Worm (Caenorhabditis elegans) whole organism, L3 larva: Measurements from ENCODE around the gene fut-4.
A peak's percentile ranks its signal among the peaks of the same experiment; 100 is the strongest.

Experiments
- R02D3.7 ChIP-seq: fragments of 150-350 bp; optimal IDR thresholded peaks from 2 replicates; lab custom pipeline; 2014; ENCODE audit warnings: missing biosample characterization, missing genetic modification characterization
- ZK546.5 ChIP-seq: sonication (generic microtip); optimal IDR thresholded peaks from 2 replicates; lab custom pipeline; 2017; ENCODE audit warnings: missing biosample characterization, missing genetic modification characterization
- aly-2 ChIP-seq: fragments of 150-350 bp; optimal IDR thresholded peaks from 2 replicates; lab custom pipeline; 2014; ENCODE audit warnings: missing biosample characterization, missing genetic modification characterization
- ama-1 ChIP-seq: fragments of 150-350 bp; optimal IDR thresholded peaks from 2 replicates; lab custom pipeline; 2018
- ceh-16 ChIP-seq: sonication (generic microtip); optimal IDR thresholded peaks from 2 replicates; lab custom pipeline; 2017; ENCODE audit warnings: missing biosample characterization, missing genetic modification characterization
- ceh-28 ChIP-seq: fragments of 150-350 bp; optimal IDR thresholded peaks from 2 replicates; lab custom pipeline; 2014; ENCODE audit warnings: missing biosample characterization, missing genetic modification reagents, missing genetic modification characterization
- ceh-82 ChIP-seq: fragments of 150-350 bp; optimal IDR thresholded peaks from 2 replicates; lab custom pipeline; 2014; ENCODE audit warnings: missing biosample characterization, missing genetic modification characterization
- ceh-9 ChIP-seq: sonication (generic microtip); optimal IDR thresholded peaks from 2 replicates; lab custom pipeline; 2018; ENCODE audit warnings: missing biosample characterization, missing genetic modification characterization
- daf-12 ChIP-seq: fragments of 150-350 bp; optimal IDR thresholded peaks from 2 replicates; lab custom pipeline; 2014; ENCODE audit warnings: missing biosample characterization, missing genetic modification reagents, missing genetic modification characterization
- egl-5 ChIP-seq: fragments of 150-350 bp; optimal IDR thresholded peaks from 2 replicates; lab custom pipeline; 2017; ENCODE audit warnings: missing biosample characterization, missing genetic modification reagents, missing genetic modification characterization, inconsistent platforms
- elt-1 ChIP-seq: fragments of 150-350 bp; optimal IDR thresholded peaks from 2 replicates; lab custom pipeline; 2014; ENCODE audit warnings: missing biosample characterization, missing genetic modification characterization
- elt-2 ChIP-seq: sonication (generic microtip); optimal IDR thresholded peaks from 2 replicates; lab custom pipeline; 2016; ENCODE audit warnings: missing genetic modification reagents, mild to moderate bottlenecking, missing genetic modification characterization, missing compliant biosample characterization
- elt-3 ChIP-seq, 3 experiments: fragments of 150-350 bp in 1 of 3; sonication (generic microtip) in 2 of 3; optimal IDR thresholded peaks; 2 replicates in 2 of 3; 4 replicates in 1 of 3; lab custom pipeline; 2014 to 2017; ENCODE audit warnings: missing biosample characterization in 3 of 3, missing genetic modification characterization in 3 of 3
- eor-1 ChIP-seq, 2 experiments: fragments of 150-350 bp; optimal IDR thresholded peaks; 2 replicates each; lab custom pipeline; 2014 to 2018; ENCODE audit warnings: missing biosample characterization in 2 of 2, missing genetic modification characterization in 2 of 2
- fkh-10 ChIP-seq: sonication (generic microtip); optimal IDR thresholded peaks from 2 replicates; lab custom pipeline; 2017; ENCODE audit warnings: missing biosample characterization, missing genetic modification reagents, missing genetic modification characterization
- fkh-2 ChIP-seq: fragments of 150-350 bp; optimal IDR thresholded peaks from 2 replicates; lab custom pipeline; 2014; ENCODE audit warnings: missing biosample characterization, missing genetic modification reagents, missing genetic modification characterization
- fos-1 ChIP-seq: fragments of 150-350 bp; optimal IDR thresholded peaks from 2 replicates; lab custom pipeline; 2014; ENCODE audit warnings: missing biosample characterization, missing genetic modification characterization
- hmg-11 ChIP-seq: sonication (generic microtip); optimal IDR thresholded peaks from 2 replicates; lab custom pipeline; 2016; ENCODE audit warnings: missing genetic modification characterization, missing compliant biosample characterization
- jun-1 ChIP-seq: fragments of 150-350 bp; optimal IDR thresholded peaks from 2 replicates; lab custom pipeline; 2014; ENCODE audit warnings: missing biosample characterization, missing genetic modification reagents, missing genetic modification characterization
- lin-15B ChIP-seq: fragments of 150-350 bp; optimal IDR thresholded peaks from 2 replicates; lab custom pipeline; 2014; ENCODE audit warnings: missing biosample characterization, missing genetic modification characterization
- lin-39 ChIP-seq: fragments of 150-350 bp; optimal IDR thresholded peaks from 2 replicates; lab custom pipeline; 2018; ENCODE audit warnings: missing biosample characterization, missing genetic modification reagents, missing genetic modification characterization
- lsy-12 ChIP-seq: sonication (generic microtip); optimal IDR thresholded peaks from 2 replicates; lab custom pipeline; 2016; ENCODE audit warnings: mild to moderate bottlenecking, missing genetic modification characterization, missing compliant biosample characterization
- mdl-1 ChIP-seq: fragments of 150-350 bp; optimal IDR thresholded peaks from 2 replicates; lab custom pipeline; 2014; ENCODE audit warnings: missing biosample characterization, missing genetic modification characterization
- mml-1 ChIP-seq: fragments of 150-350 bp; sonication (generic microtip); optimal IDR thresholded peaks from 3 replicates; lab custom pipeline; 2014; ENCODE audit warnings: missing biosample characterization, missing genetic modification characterization
- nfya-1 ChIP-seq: sonication (generic microtip); optimal IDR thresholded peaks from 2 replicates; lab custom pipeline; 2017; ENCODE audit warnings: missing genetic modification characterization, mild to moderate bottlenecking, missing compliant biosample characterization, antibody characterized with exemption, moderate library complexity; ENCODE audit not compliant: insufficient read depth
- nhr-11 ChIP-seq: fragments of 150-350 bp; optimal IDR thresholded peaks from 2 replicates; lab custom pipeline; 2014; ENCODE audit warnings: missing biosample characterization, missing genetic modification characterization
- nhr-12 ChIP-seq: fragments of 150-350 bp; optimal IDR thresholded peaks from 2 replicates; lab custom pipeline; 2014; ENCODE audit warnings: missing biosample characterization, missing genetic modification characterization
- nhr-23 ChIP-seq: fragments of 150-350 bp; optimal IDR thresholded peaks from 2 replicates; lab custom pipeline; 2014; ENCODE audit warnings: missing biosample characterization, missing genetic modification reagents, missing genetic modification characterization
- nhr-237 ChIP-seq: fragments of 150-350 bp; optimal IDR thresholded peaks from 2 replicates; lab custom pipeline; 2014; ENCODE audit warnings: missing biosample characterization, missing genetic modification characterization
- nhr-25 ChIP-seq: sonication (generic microtip); optimal IDR thresholded peaks from 2 replicates; lab custom pipeline; 2017; ENCODE audit warnings: missing biosample characterization, missing genetic modification characterization
- nhr-28 ChIP-seq: fragments of 150-350 bp; optimal IDR thresholded peaks from 2 replicates; lab custom pipeline; 2014; ENCODE audit warnings: missing biosample characterization, missing genetic modification characterization
- nhr-43 ChIP-seq: sonication (generic microtip); optimal IDR thresholded peaks from 2 replicates; lab custom pipeline; 2016; ENCODE audit warnings: mild to moderate bottlenecking, missing genetic modification characterization, missing compliant biosample characterization; ENCODE audit not compliant: poor library complexity, severe bottlenecking
- nhr-67 ChIP-seq: fragments of 150-350 bp; optimal IDR thresholded peaks from 2 replicates; lab custom pipeline; 2014; ENCODE audit warnings: missing biosample characterization, missing genetic modification characterization
- nhr-76 ChIP-seq: fragments of 150-350 bp; sonication (generic microtip); optimal IDR thresholded peaks from 5 replicates; lab custom pipeline; 2014; ENCODE audit warnings: missing biosample characterization, missing genetic modification characterization
- nhr-77 ChIP-seq: fragments of 150-350 bp; optimal IDR thresholded peaks from 2 replicates; lab custom pipeline; 2014; ENCODE audit warnings: missing biosample characterization, missing genetic modification characterization
- pha-4 ChIP-seq: fragments of 150-350 bp; optimal IDR thresholded peaks from 2 replicates; lab custom pipeline; 2014; ENCODE audit warnings: missing biosample characterization, missing genetic modification reagents, missing genetic modification characterization
- pqm-1 ChIP-seq: fragments of 150-350 bp; optimal IDR thresholded peaks from 2 replicates; lab custom pipeline; 2017; ENCODE audit warnings: missing biosample characterization, missing genetic modification characterization, inconsistent platforms
- sea-2 ChIP-seq: fragments of 150-350 bp; sonication (generic microtip); optimal IDR thresholded peaks from 4 replicates; lab custom pipeline; 2014; ENCODE audit warnings: missing biosample characterization, missing genetic modification reagents, missing genetic modification characterization
- skn-1 ChIP-seq: fragments of 150-350 bp; optimal IDR thresholded peaks from 2 replicates; lab custom pipeline; 2014; ENCODE audit warnings: missing biosample characterization, missing genetic modification characterization
- snpc-4 ChIP-seq: fragments of 150-350 bp; optimal IDR thresholded peaks from 2 replicates; lab custom pipeline; 2014; ENCODE audit warnings: missing biosample characterization, missing genetic modification characterization
- tbx-2 ChIP-seq: sonication (generic microtip); optimal IDR thresholded peaks from 2 replicates; lab custom pipeline; 2016; ENCODE audit warnings: mild to moderate bottlenecking, missing genetic modification characterization, missing compliant biosample characterization
- unc-39 ChIP-seq: sonication (generic microtip); optimal IDR thresholded peaks from 4 replicates; lab custom pipeline; 2017; ENCODE audit warnings: missing biosample characterization, missing genetic modification characterization
- unc-62 ChIP-seq: fragments of 150-350 bp; sonication (generic microtip); optimal IDR thresholded peaks from 4 replicates; lab custom pipeline; 2014; ENCODE audit warnings: missing biosample characterization, missing genetic modification reagents, missing genetic modification characterization
- zag-1 ChIP-seq: fragments of 150-350 bp; optimal IDR thresholded peaks from 2 replicates; lab custom pipeline; 2014; ENCODE audit warnings: missing biosample characterization, missing genetic modification characterization
- ztf-11 ChIP-seq: fragments of 150-350 bp; optimal IDR thresholded peaks from 2 replicates; lab custom pipeline; 2014; ENCODE audit warnings: missing biosample characterization, missing genetic modification characterization
- ztf-4 ChIP-seq: fragments of 150-350 bp; optimal IDR thresholded peaks from 2 replicates; lab custom pipeline; 2014; ENCODE audit warnings: missing biosample characterization, missing genetic modification characterization

Gene fut-4

ce11 chrII:2802804-2803586 is 19.3 kb downstream of the fut-4 start:
- no peak for TF ChIP-seq eor-1 (tag; optimal IDR thresholded peaks at IDR 0.05; lab: Kevin White, UChicago)
- no peak for TF ChIP-seq ztf-4 (tag; lab: Kevin White, UChicago)
- peak; percentile 37 for TF ChIP-seq mml-1 (tag; lab: Kevin White, UChicago)
- peak; percentile 18 for TF ChIP-seq nhr-25 (tag; lab: Kevin White, UChicago)
- TF ChIP-seq pqm-1 (tag; lab: Kevin White, UChicago) = peak; percentile 64
- peak in 1 of 3 experiments; percentile 30 for TF ChIP-seq elt-3 (tag; optimal IDR thresholded peaks at IDR 0.05; lab: Kevin White, UChicago)
- TF ChIP-seq elt-2 (tag; lab: Kevin White, UChicago) = peak; percentile 89
- TF ChIP-seq nhr-76 (tag; lab: Kevin White, UChicago) = no peak
- peak; percentile 15 for TF ChIP-seq nhr-43
- TF ChIP-seq skn-1 (tag; lab: Kevin White, UChicago) = no peak

ce11 chrII:2801764-2802163 is 20.6 kb downstream of the fut-4 start:
- no peak for TF ChIP-seq fkh-2 (tag; lab: Kevin White, UChicago)
- no peak for TF ChIP-seq lin-39 (tag; lab: Kevin White, UChicago)

ce11 chrII:2800550-2801233 is 21.6 kb downstream of the fut-4 start, which contains the start of gene nhr-119:
nhr-119 (minus strand) TSS chrII:2800600.
- TF ChIP-seq elt-1 (tag; lab: Kevin White, UChicago) (peak; percentile 74), nhr-23 (tag; lab: Kevin White, UChicago) (peak; percentile 92), nhr-67 (tag; lab: Kevin White, UChicago) (no peak), nhr-43 (peak; percentile 93), nhr-237 (no peak), aly-2 (no peak), tbx-2 (tag; lab: Kevin White, UChicago) (no peak), jun-1 (tag; lab: Kevin White, UChicago) (peak; percentile 81), fos-1 (tag; lab: Kevin White, UChicago) (no peak), snpc-4 (tag; lab: Kevin White, UChicago) (no peak), nhr-25 (tag; lab: Kevin White, UChicago) (peak; percentile 85), ceh-9 (no peak), ceh-28 (tag; lab: Kevin White, UChicago) (peak; percentile 90), ZK546.5 (no peak), nhr-12 (no peak), elt-3 (tag; optimal IDR thresholded peaks at IDR 0.05; lab: Kevin White, UChicago) (peak in 2 of 3 experiments; percentile 74 to 92), unc-39 (tag; lab: Kevin White, UChicago) (no peak), fkh-2 (tag; lab: Kevin White, UChicago) (no peak), elt-2 (tag; lab: Kevin White, UChicago) (peak; percentile 96), pha-4 (tag; lab: Kevin White, UChicago) (peak; percentile 31), ceh-16 (tag; lab: Kevin White, UChicago) (no peak), ceh-82 (tag; lab: Kevin White, UChicago) (no peak), nfya-1 (tag; lab: Kevin White, UChicago) (peak; percentile 65), fkh-10 (no peak), ama-1 (lab: Kevin White, UChicago) (no peak), pqm-1 (tag; lab: Kevin White, UChicago) (peak; percentile 92), egl-5 (tag; lab: Kevin White, UChicago) (no peak), zag-1 (tag; lab: Kevin White, UChicago) (no peak), lin-15B (tag; lab: Kevin White, UChicago) (peak; percentile 10), lsy-12 (tag; lab: Kevin White, UChicago) (no peak), mml-1 (tag; lab: Kevin White, UChicago) (no peak), mdl-1 (no peak), ztf-4 (tag; lab: Kevin White, UChicago) (no peak), nhr-28 (tag; lab: Kevin White, UChicago) (no peak), lin-39 (tag; lab: Kevin White, UChicago) (no peak), nhr-77 (tag; lab: Kevin White, UChicago) (no peak), eor-1 (tag; optimal IDR thresholded peaks at IDR 0.05; lab: Kevin White, UChicago) (no peak), sea-2 (GFP tag; lab: Kevin White, UChicago) (no peak), ztf-11 (tag; lab: Kevin White, UChicago) (no peak), nhr-11 (tag; lab: Kevin White, UChicago) (peak; percentile 19), skn-1 (tag; lab: Kevin White, UChicago) (peak; percentile 20), R02D3.7 (tag; lab: Kevin White, UChicago) (peak; percentile 48), unc-62 (GFP tag; lab: Kevin White, UChicago) (peak; percentile 11), hmg-11 (tag; lab: Kevin White, UChicago) (no peak), daf-12 (tag; lab: Kevin White, UChicago) (no peak), nhr-76 (tag; lab: Kevin White, UChicago) (no peak)
